Fruit fly (Drosophila melanogaster) whole organism, embryonic: ENCODE results near the gene lva.

Source experiments
- Adf1 ChIP-seq: fragments of 200-800 bp; sonication (Bioruptor generic); IDR thresholded peaks from 2 replicates; pipeline ENCODE4 v1.3.6; 2022; ENCODE audit warnings: missing biosample characterization, missing genetic modification characterization
- Antp ChIP-seq: fragments of 200-800 bp; sonication (Bioruptor generic); optimal IDR thresholded peaks from 3 replicates; lab custom pipeline; 2016; ENCODE audit warnings: missing biosample characterization, missing genetic modification characterization
- CG10147 ChIP-seq: fragments of 200-800 bp; sonication (Bioruptor generic); optimal IDR thresholded peaks from 2 replicates; lab custom pipeline; 2019; ENCODE audit warnings: missing biosample characterization, mild to moderate bottlenecking, missing genetic modification characterization, moderate library complexity
- CG10274 ChIP-seq: fragments of 200-800 bp; sonication (Bioruptor generic); optimal IDR thresholded peaks from 3 replicates; lab custom pipeline; 2017; ENCODE audit warnings: missing biosample characterization, mild to moderate bottlenecking, missing genetic modification characterization
- CG10565 ChIP-seq: fragments of 200-800 bp; sonication (Bioruptor generic); optimal IDR thresholded peaks from 3 replicates; lab custom pipeline; 2016; ENCODE audit warnings: missing biosample characterization, mild to moderate bottlenecking, missing genetic modification characterization
- CG13424 ChIP-seq: fragments of 200-800 bp; sonication (Bioruptor generic); optimal IDR thresholded peaks from 2 replicates; lab custom pipeline; 2019; ENCODE audit warnings: missing biosample characterization, mild to moderate bottlenecking, missing genetic modification characterization, moderate library complexity
- CG14441 ChIP-seq: fragments of 200-800 bp; sonication (Bioruptor generic); IDR thresholded peaks from 2 replicates; pipeline ENCODE4 v1.3.6; 2022; ENCODE audit warnings: missing biosample characterization, missing genetic modification characterization
- CG16813 ChIP-seq: fragments of 200-800 bp; sonication (Bioruptor generic); IDR thresholded peaks from 3 replicates; pipeline ENCODE4 v1.3.6; 2022; ENCODE audit warnings: missing biosample characterization, missing genetic modification characterization; ENCODE audit not compliant: partially characterized antibody
- CG16863 ChIP-seq: fragments of 200-800 bp; sonication (Bioruptor generic); optimal IDR thresholded peaks from 3 replicates; lab custom pipeline; 2016; ENCODE audit warnings: missing biosample characterization, missing genetic modification characterization
- CG17568 ChIP-seq: fragments of 200-800 bp; sonication (Bioruptor generic); optimal IDR thresholded peaks from 2 replicates; lab custom pipeline; 2018; ENCODE audit warnings: missing biosample characterization, mild to moderate bottlenecking, missing genetic modification characterization, moderate library complexity
- CG2889 ChIP-seq: fragments of 200-800 bp; sonication (Bioruptor generic); IDR thresholded peaks from 3 replicates; pipeline ENCODE4 v1.3.6; 2022; ENCODE audit warnings: missing biosample characterization, missing genetic modification characterization
- CG31388 ChIP-seq: fragments of 200-800 bp; sonication (Bioruptor generic); optimal IDR thresholded peaks from 2 replicates; lab custom pipeline; 2016; ENCODE audit warnings: missing biosample characterization, missing genetic modification characterization
- CG32532 ChIP-seq: fragments of 200-800 bp; sonication (Bioruptor generic); IDR thresholded peaks from 2 replicates; pipeline ENCODE4 v1.3.6; 2022; ENCODE audit warnings: missing biosample characterization, missing genetic modification characterization
- CG32767 ChIP-seq: fragments of 200-800 bp; sonication (Bioruptor generic); IDR thresholded peaks from 2 replicates; pipeline ENCODE4 v1.3.6; 2022; ENCODE audit warnings: missing biosample characterization, missing genetic modification characterization
- CG34422 ChIP-seq: fragments of 200-800 bp; sonication (Bioruptor generic); IDR thresholded peaks from 3 replicates; pipeline ENCODE4 v1.3.6; 2022; ENCODE audit warnings: missing biosample characterization, missing genetic modification characterization
- CG3726 ChIP-seq: fragments of 200-800 bp; sonication (Bioruptor generic); IDR thresholded peaks from 3 replicates; pipeline ENCODE4, ENCODE4 v1.3.6; 2022; ENCODE audit warnings: missing biosample characterization, missing genetic modification characterization
- CG3995 ChIP-seq: fragments of 200-800 bp; sonication (Bioruptor generic); optimal IDR thresholded peaks from 3 replicates; lab custom pipeline; 2016; ENCODE audit warnings: missing biosample characterization, missing genetic modification characterization
- CG5953 ChIP-seq: fragments of 200-800 bp; sonication (Bioruptor generic); IDR thresholded peaks from 2 replicates; pipeline ENCODE4 v1.3.6; 2022; ENCODE audit warnings: missing biosample characterization, missing genetic modification characterization
- CG6254 ChIP-seq: fragments of 200-800 bp; sonication (Bioruptor generic); optimal IDR thresholded peaks from 3 replicates; lab custom pipeline; 2017; ENCODE audit warnings: mild to moderate bottlenecking, missing biosample characterization, missing genetic modification reagents, missing genetic modification characterization
- CG7372 ChIP-seq: fragments of 200-800 bp; sonication (Bioruptor generic); IDR thresholded peaks from 2 replicates; pipeline ENCODE4 v1.3.6; 2022; ENCODE audit warnings: missing biosample characterization, missing genetic modification characterization
- CG7928 ChIP-seq: fragments of 200-800 bp; sonication (Bioruptor generic); optimal IDR thresholded peaks from 2 replicates; lab custom pipeline; 2017; ENCODE audit warnings: missing biosample characterization, mild to moderate bottlenecking, missing genetic modification characterization
- CG8089 ChIP-seq: fragments of 200-800 bp; sonication (Bioruptor generic); optimal IDR thresholded peaks from 3 replicates; lab custom pipeline; 2016; ENCODE audit warnings: missing biosample characterization, missing genetic modification characterization
- CG9609 ChIP-seq: fragments of 200-800 bp; sonication (Bioruptor generic); optimal IDR thresholded peaks from 3 replicates; lab custom pipeline; 2016; ENCODE audit warnings: missing biosample characterization, missing genetic modification characterization
- CG9797 ChIP-seq: fragments of 200-800 bp; sonication (Bioruptor generic); optimal IDR thresholded peaks from 3 replicates; lab custom pipeline; 2018; ENCODE audit warnings: missing biosample characterization, mild to moderate bottlenecking, missing genetic modification characterization
- CG9876 ChIP-seq: fragments of 200-800 bp; sonication (Bioruptor generic); optimal IDR thresholded peaks from 2 replicates; lab custom pipeline; 2016; ENCODE audit warnings: missing biosample characterization, missing genetic modification characterization
- Chrac-16 ChIP-seq: fragments of 200-800 bp; sonication (Bioruptor generic); optimal IDR thresholded peaks from 3 replicates; lab custom pipeline; 2016; ENCODE audit warnings: missing biosample characterization, missing genetic modification characterization
- Dad ChIP-seq: fragments of 200-800 bp; sonication (Bioruptor generic); optimal IDR thresholded peaks from 3 replicates; lab custom pipeline; 2016; ENCODE audit warnings: missing biosample characterization, missing genetic modification characterization
- Dip2 ChIP-seq: fragments of 200-800 bp; sonication (Bioruptor generic); IDR thresholded peaks from 2 replicates; pipeline ENCODE4 v1.3.6; 2022; ENCODE audit warnings: missing biosample characterization, missing genetic modification characterization
- H2.0 ChIP-seq: fragments of 200-800 bp; sonication (Bioruptor generic); IDR thresholded peaks from 2 replicates; pipeline ENCODE4 v1.3.6; 2022; ENCODE audit warnings: missing biosample characterization, missing genetic modification characterization
- Hand ChIP-seq: fragments of 200-800 bp; sonication (Bioruptor generic); optimal IDR thresholded peaks from 2 replicates; lab custom pipeline; 2017; ENCODE audit warnings: mild to moderate bottlenecking, missing biosample characterization, missing genetic modification reagents, missing genetic modification characterization
- HmgD ChIP-seq: fragments of 200-800 bp; sonication (Bioruptor generic); optimal IDR thresholded peaks from 3 replicates; lab custom pipeline; 2016; ENCODE audit warnings: missing biosample characterization, missing genetic modification characterization
- Hr51 ChIP-seq, 2 experiments: fragments of 200-800 bp; sonication (Bioruptor generic); optimal IDR thresholded peaks; 2 replicates in 1 of 2; 3 replicates in 1 of 2; lab custom pipeline; 2016 to 2018; ENCODE audit warnings: missing biosample characterization in 2 of 2, missing genetic modification characterization in 2 of 2, mild to moderate bottlenecking in 1 of 2, moderate library complexity in 1 of 2
- MBD-R2 ChIP-seq: fragments of 200-800 bp; sonication (Bioruptor generic); IDR thresholded peaks from 2 replicates; pipeline ENCODE4 v1.3.6; 2022; ENCODE audit warnings: missing biosample characterization, missing genetic modification characterization
- NFAT ChIP-seq: fragments of 200-800 bp; sonication (Bioruptor generic); IDR thresholded peaks from 2 replicates; pipeline ENCODE4 v1.3.6; 2022; ENCODE audit warnings: missing biosample characterization, missing genetic modification characterization
- Sry-δ ChIP-seq: fragments of 200-800 bp; sonication (Bioruptor generic); optimal IDR thresholded peaks from 2 replicates; lab custom pipeline; 2016; ENCODE audit warnings: missing biosample characterization, missing genetic modification characterization
- Xrp1 ChIP-seq: fragments of 200-800 bp; sonication (Bioruptor generic); IDR thresholded peaks from 2 replicates; pipeline ENCODE4 v1.3.6; 2022; ENCODE audit warnings: missing biosample characterization, missing genetic modification characterization
- bcd ChIP-seq: fragments of 200-800 bp; sonication (Bioruptor generic); optimal IDR thresholded peaks from 2 replicates; lab custom pipeline; 2017; ENCODE audit warnings: missing biosample characterization, mild to moderate bottlenecking, missing genetic modification characterization
- cas ChIP-seq: fragments of 200-800 bp; sonication (Bioruptor generic); IDR thresholded peaks from 2 replicates; pipeline ENCODE4 v1.3.6; 2022; ENCODE audit warnings: missing biosample characterization, missing genetic modification characterization
- da ChIP-seq: fragments of 200-800 bp; sonication (Bioruptor generic); optimal IDR thresholded peaks from 2 replicates; lab custom pipeline; 2016; ENCODE audit warnings: missing biosample characterization, missing genetic modification characterization
- fd3F ChIP-seq: fragments of 200-800 bp; sonication (Bioruptor generic); optimal IDR thresholded peaks from 2 replicates; lab custom pipeline; 2018; ENCODE audit warnings: missing biosample characterization, mild to moderate bottlenecking, missing genetic modification characterization, moderate library complexity
- gro ChIP-seq: fragments of 200-800 bp; sonication (Bioruptor generic); optimal IDR thresholded peaks from 2 replicates; lab custom pipeline; 2016; ENCODE audit warnings: missing biosample characterization, missing genetic modification characterization
- jing ChIP-seq: fragments of 200-800 bp; sonication (Bioruptor generic); optimal IDR thresholded peaks from 2 replicates; lab custom pipeline; 2018; ENCODE audit warnings: missing biosample characterization, mild to moderate bottlenecking, missing genetic modification characterization
- jumu ChIP-seq: fragments of 200-800 bp; sonication (Bioruptor generic); optimal IDR thresholded peaks from 3 replicates; lab custom pipeline; 2016; ENCODE audit warnings: missing biosample characterization, missing genetic modification characterization
- mam ChIP-seq: fragments of 200-800 bp; sonication (Bioruptor generic); optimal IDR thresholded peaks from 3 replicates; lab custom pipeline; 2016; ENCODE audit warnings: missing biosample characterization, missing genetic modification characterization
- nom ChIP-seq: fragments of 200-800 bp; sonication (Bioruptor generic); optimal IDR thresholded peaks from 2 replicates; lab custom pipeline; 2017; ENCODE audit warnings: missing biosample characterization, missing genetic modification characterization, mild to moderate bottlenecking, moderate library complexity, missing genetic modification reagents
- slbo ChIP-seq: fragments of 200-800 bp; sonication (Bioruptor generic); IDR thresholded peaks from 2 replicates; pipeline ENCODE4 v1.3.6; 2022; ENCODE audit warnings: missing biosample characterization, missing genetic modification characterization
- tna ChIP-seq: fragments of 200-800 bp; sonication (Bioruptor generic); IDR thresholded peaks from 2 replicates; pipeline ENCODE4 v1.3.6; 2022; ENCODE audit warnings: missing biosample characterization, missing genetic modification characterization; ENCODE audit not compliant: partially characterized antibody
- trem ChIP-seq: fragments of 200-800 bp; optimal IDR thresholded peaks from 3 replicates; lab custom pipeline; 2019; ENCODE audit warnings: missing biosample characterization, mild to moderate bottlenecking, missing genetic modification characterization, moderate library complexity
- vvl ChIP-seq: fragments of 200-800 bp; sonication (Bioruptor generic); IDR thresholded peaks from 2 replicates; pipeline ENCODE4 v1.3.6; 2022; ENCODE audit warnings: missing biosample characterization, missing genetic modification characterization
- zf30C ChIP-seq: fragments of 200-800 bp; sonication (Bioruptor generic); optimal IDR thresholded peaks from 3 replicates; lab custom pipeline; 2018; ENCODE audit warnings: missing biosample characterization, mild to moderate bottlenecking, missing genetic modification characterization

lva gene

DNA sequence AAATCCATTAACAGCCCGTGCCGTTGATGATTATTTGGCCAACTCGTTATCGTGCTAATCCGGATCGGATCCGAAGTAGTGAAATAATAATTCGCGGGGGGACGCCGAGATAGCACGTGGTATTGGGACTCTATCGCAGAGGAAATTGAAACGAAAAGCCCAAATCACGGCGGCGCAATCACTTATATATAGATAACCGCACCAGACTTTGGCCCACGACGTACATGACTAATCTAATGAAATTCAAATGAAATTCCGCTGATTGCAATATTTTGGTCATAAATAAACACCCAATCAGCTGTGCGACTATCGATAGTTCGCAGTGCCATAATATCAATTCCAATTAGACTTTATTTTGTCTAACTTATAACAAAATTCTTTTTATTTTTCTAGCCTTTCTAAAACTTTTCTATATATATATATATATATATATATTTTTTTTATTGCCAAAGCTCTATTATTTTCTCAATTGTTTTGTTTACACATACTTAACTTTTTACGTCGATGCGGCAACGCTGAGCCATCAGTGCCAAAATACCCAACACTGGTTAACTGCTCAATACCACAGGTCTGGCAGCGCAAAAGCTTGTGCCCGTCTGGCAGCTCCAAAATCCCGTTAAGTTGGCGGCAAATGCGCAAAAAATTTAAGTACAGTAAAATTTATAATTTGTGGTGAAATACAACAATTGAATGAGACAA is 3.4 kb upstream of the lva start, which contains the start of gene CG6428 (continued):
- peak; percentile 63; the same call in 1 of the 2 replicates for TF ChIP-seq MBD-R2 (GFP tag; lab: Robert Waterston, UW)
- peak; percentile 66 for TF ChIP-seq Sry-δ
- TF ChIP-seq CG31388 (GFP tag; lab: Kevin White, UChicago) = no peak
- TF ChIP-seq CG9797 = peak; percentile 28
- TF ChIP-seq Dad (GFP tag; lab: Kevin White, UChicago) = no peak
- TF ChIP-seq bcd (GFP tag; lab: Kevin White, UChicago) = peak; percentile 21
- no peak for TF ChIP-seq Dip2 (GFP tag; lab: Robert Waterston, UW)
- TF ChIP-seq CG32532 (GFP tag; lab: Robert Waterston, UW) = no peak; the same call in 1 of the 2 replicates
- peak; percentile 57 for TF ChIP-seq mam (GFP tag; lab: Kevin White, UChicago)
- TF ChIP-seq CG10274 = no peak
- TF ChIP-seq CG16863 (GFP tag; lab: Kevin White, UChicago) = no peak
- no peak for TF ChIP-seq nom (GFP tag; lab: Kevin White, UChicago)
- peak; percentile 2 for TF ChIP-seq CG8089 (GFP tag; lab: Kevin White, UChicago)
- TF ChIP-seq CG5953 (GFP tag; lab: Robert Waterston, UW) = no peak
- TF ChIP-seq trem = peak; percentile 60
- TF ChIP-seq CG3726 (GFP tag; lab: Robert Waterston, UW) = no peak
- TF ChIP-seq Hand = peak; percentile 28
- no peak for TF ChIP-seq CG9876 (GFP tag; lab: Kevin White, UChicago)
- TF ChIP-seq Chrac-16 (GFP tag; lab: Kevin White, UChicago) = peak; percentile 33
- peak; percentile 24; the same call in 1 of the 2 replicates for TF ChIP-seq NFAT (GFP tag; lab: Robert Waterston, UW)
- no peak for TF ChIP-seq cas (GFP tag; lab: Robert Waterston, UW)
- no peak for TF ChIP-seq da (GFP tag; lab: Kevin White, UChicago)
- peak; percentile 11 for TF ChIP-seq jumu (GFP tag; lab: Kevin White, UChicago)
- peak; percentile 50 for TF ChIP-seq Xrp1 (GFP tag; lab: Robert Waterston, UW)
- no peak for TF ChIP-seq HmgD (GFP tag; lab: Kevin White, UChicago)
- no peak for TF ChIP-seq jing (GFP tag; lab: Kevin White, UChicago)
- no peak; the same call in 1 of the 2 replicates for TF ChIP-seq Adf1
- peak in 1 of 2 experiments; percentile 15 for TF ChIP-seq Hr51 (GFP tag; optimal IDR thresholded peaks at IDR 0.05; lab: Kevin White, UChicago)
- peak; percentile 65 for TF ChIP-seq CG16813 (GFP tag; lab: Robert Waterston, UW)
- TF ChIP-seq tna (GFP tag; lab: Robert Waterston, UW) = peak; percentile 51; the same call in 1 of the 2 replicates
- TF ChIP-seq CG14441 (GFP tag; lab: Robert Waterston, UW) = no peak
- TF ChIP-seq slbo (GFP tag; lab: Robert Waterston, UW) = peak; percentile 71; the same call in 1 of the 2 replicates
- no peak for TF ChIP-seq gro (GFP tag; lab: Kevin White, UChicago)
- no peak for TF ChIP-seq CG2889 (GFP tag; lab: Robert Waterston, UW)
- no peak for TF ChIP-seq CG3995 (GFP tag; lab: Kevin White, UChicago)
- TF ChIP-seq fd3F (GFP tag; lab: Kevin White, UChicago) = no peak
- no peak for TF ChIP-seq CG7372 (GFP tag; lab: Robert Waterston, UW)
- TF ChIP-seq CG17568 (GFP tag; lab: Kevin White, UChicago) = no peak
- TF ChIP-seq CG6254 (GFP tag; lab: Kevin White, UChicago) = no peak
- TF ChIP-seq CG7928 (GFP tag; lab: Kevin White, UChicago) = peak; percentile 40
- TF ChIP-seq CG9609 (GFP tag; lab: Kevin White, UChicago) = peak; percentile 19
- TF ChIP-seq Antp (GFP tag; lab: Kevin White, UChicago) = peak; percentile 44
- 0 out of 2 replicates have a peak, but pooled peaks have one; percentile 12 for TF ChIP-seq H2.0 (GFP tag; lab: Robert Waterston, UW)
- no peak for TF ChIP-seq CG32767 (GFP tag; lab: Robert Waterston, UW)
- no peak for TF ChIP-seq zf30C (GFP tag; lab: Kevin White, UChicago)
- TF ChIP-seq CG13424 (tag; lab: Kevin White, UChicago) = peak; percentile 44
- TF ChIP-seq vvl (GFP tag; lab: Robert Waterston, UW) = peak; percentile 71
- TF ChIP-seq CG10147 (GFP tag; lab: Kevin White, UChicago) = no peak
- TF ChIP-seq CG34422 (GFP tag; lab: Robert Waterston, UW) = 0 out of 3 replicates have a peak, but pooled peaks have one; percentile 42
- no peak for TF ChIP-seq CG10565 (GFP tag; lab: Kevin White, UChicago)
